Fruit fly (Drosophila melanogaster) whole organism: Measurements from ENCODE around the gene dan.

Source experiments
- pan ChIP-seq: fragments of >200 bp; optimal IDR thresholded peaks from 2 replicates; lab custom pipeline; 2017
- psq ChIP-seq: fragments of >200 bp; optimal IDR thresholded peaks from 2 replicates; lab custom pipeline; 2017

dm6 chr3R:25239880-25240279 lies 55.7 kb downstream of the dan start, which contains the start of gene to:
- TF ChIP-seq psq (lab: Kevin White, UChicago) = no peak
- TF ChIP-seq pan = no peak
